Worm (Caenorhabditis elegans): Measurements from ENCODE around the gene C42C1.8.

DNA sequence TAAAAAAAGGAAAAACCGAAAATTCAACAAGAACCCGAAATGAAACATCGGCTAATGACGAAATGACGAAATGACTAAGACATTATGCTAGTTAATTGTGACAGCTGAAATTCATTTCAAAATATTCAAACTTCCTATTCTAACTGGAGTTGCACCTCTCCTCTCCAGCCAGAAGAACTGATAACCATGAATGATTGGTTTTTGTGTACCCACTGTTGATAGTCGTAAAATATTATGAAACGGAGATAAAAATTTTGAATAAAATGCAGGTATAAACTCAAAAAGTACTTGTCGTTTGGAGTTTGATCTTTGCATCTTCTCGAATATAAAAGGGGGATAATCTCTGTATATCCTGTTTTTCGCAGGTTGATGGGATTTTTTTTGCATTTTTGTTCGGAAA, 12.0 kb downstream of the C42C1.8 start:
- TF ChIP-seq mxl-2 (GFP tag; conservative IDR thresholded peaks at IDR 0.05), result no peak
- no peak for TF ChIP-seq ceh-44 (GFP tag; IDR thresholded peaks at IDR 0.05)
- TF ChIP-seq dmd-6 (GFP tag; IDR thresholded peaks at IDR 0.05), result no peak; the same call in 1 of the 2 replicates
- no peak for TF ChIP-seq madf-9 (GFP tag; conservative IDR thresholded peaks at IDR 0.05)
- TF ChIP-seq dpl-1 (GFP tag; optimal IDR thresholded peaks at IDR 0.05), result no peak
- TF ChIP-seq ces-1 (GFP tag; optimal IDR thresholded peaks at IDR 0.05), result no peak

Data from whole organism, L4 larva.